Fruit fly (Drosophila melanogaster) whole organism, embryonic: ENCODE measurements around the gene CG14966.

Source experiments
- CG10321 ChIP-seq: fragments of 200-800 bp; sonication (Bioruptor generic); IDR thresholded peaks from 2 replicates; pipeline ENCODE4 v1.3.6; 2022; ENCODE audit warnings: missing biosample characterization, missing genetic modification characterization
- CG12219 ChIP-seq: fragments of 200-800 bp; sonication (Bioruptor generic); optimal IDR thresholded peaks from 3 replicates; lab custom pipeline; 2018; ENCODE audit warnings: missing biosample characterization, mild to moderate bottlenecking, missing genetic modification characterization
- CG13287 ChIP-seq: fragments of 200-800 bp; sonication (Bioruptor generic); IDR thresholded peaks from 2 replicates; pipeline ENCODE4 v1.3.6; 2022; ENCODE audit warnings: missing biosample characterization, missing genetic modification characterization; ENCODE audit not compliant: partially characterized antibody
- CG14710 ChIP-seq: fragments of 200-800 bp; sonication (Bioruptor generic); optimal IDR thresholded peaks from 3 replicates; lab custom pipeline; 2019; ENCODE audit warnings: missing biosample characterization, mild to moderate bottlenecking, missing genetic modification characterization, moderate library complexity
- CG15011 ChIP-seq: fragments of 200-800 bp; sonication (Bioruptor generic); optimal IDR thresholded peaks from 3 replicates; lab custom pipeline; 2018; ENCODE audit warnings: missing biosample characterization, mild to moderate bottlenecking, missing genetic modification characterization
- CG15479 ChIP-seq: fragments of 200-800 bp; sonication (Bioruptor generic); optimal IDR thresholded peaks from 3 replicates; lab custom pipeline; 2019; ENCODE audit warnings: missing biosample characterization, mild to moderate bottlenecking, missing genetic modification characterization, moderate library complexity
- CG2116 ChIP-seq: fragments of 200-800 bp; sonication (Bioruptor generic); optimal IDR thresholded peaks from 3 replicates; lab custom pipeline; 2018; ENCODE audit warnings: missing biosample characterization, mild to moderate bottlenecking, missing genetic modification characterization
- CG30431 ChIP-seq: fragments of 200-800 bp; sonication (Bioruptor generic); optimal IDR thresholded peaks from 2 replicates; lab custom pipeline; 2017; ENCODE audit warnings: missing biosample characterization, missing genetic modification characterization
- CG3065 ChIP-seq: fragments of 200-800 bp; sonication (Bioruptor generic); optimal IDR thresholded peaks from 2 replicates; lab custom pipeline; 2016; ENCODE audit warnings: missing biosample characterization, missing genetic modification characterization
- CG31388 ChIP-seq: fragments of 200-800 bp; sonication (Bioruptor generic); optimal IDR thresholded peaks from 2 replicates; lab custom pipeline; 2016; ENCODE audit warnings: missing biosample characterization, missing genetic modification characterization
- CG34376 ChIP-seq: fragments of 200-800 bp; sonication (Bioruptor generic); optimal IDR thresholded peaks from 2 replicates; lab custom pipeline; 2018; ENCODE audit warnings: missing biosample characterization, mild to moderate bottlenecking, missing genetic modification characterization
- CG3995 ChIP-seq: fragments of 200-800 bp; sonication (Bioruptor generic); optimal IDR thresholded peaks from 3 replicates; lab custom pipeline; 2016; ENCODE audit warnings: missing biosample characterization, missing genetic modification characterization
- CG4328 ChIP-seq: fragments of 200-800 bp; sonication (Bioruptor generic); optimal IDR thresholded peaks from 3 replicates; lab custom pipeline; 2017; ENCODE audit warnings: missing biosample characterization, missing genetic modification reagents, missing genetic modification characterization
- CG4617 ChIP-seq: fragments of 200-800 bp; sonication (Bioruptor generic); optimal IDR thresholded peaks from 3 replicates; lab custom pipeline; 2016; ENCODE audit warnings: missing biosample characterization, missing genetic modification characterization, borderline replicate concordance
- CG4854 ChIP-seq: fragments of 200-800 bp; sonication (Bioruptor generic); optimal IDR thresholded peaks from 2 replicates; lab custom pipeline; 2016; ENCODE audit warnings: missing biosample characterization, missing genetic modification characterization, inconsistent platforms
- CG5245 ChIP-seq: fragments of 200-800 bp; sonication (Bioruptor generic); optimal IDR thresholded peaks from 3 replicates; lab custom pipeline; 2016; ENCODE audit warnings: missing biosample characterization, missing genetic modification characterization
- CG9797 ChIP-seq: fragments of 200-800 bp; sonication (Bioruptor generic); optimal IDR thresholded peaks from 3 replicates; lab custom pipeline; 2018; ENCODE audit warnings: missing biosample characterization, mild to moderate bottlenecking, missing genetic modification characterization
- Hey ChIP-seq: fragments of 200-800 bp; sonication (Bioruptor generic); optimal IDR thresholded peaks from 3 replicates; lab custom pipeline; 2018; ENCODE audit warnings: missing biosample characterization, mild to moderate bottlenecking, missing genetic modification characterization
- MESR4 ChIP-seq: fragments of 200-800 bp; sonication (Bioruptor generic); optimal IDR thresholded peaks from 2 replicates; lab custom pipeline; 2018; ENCODE audit warnings: missing biosample characterization, mild to moderate bottlenecking, missing genetic modification characterization, moderate library complexity
- Max ChIP-seq: fragments of 200-800 bp; sonication (Bioruptor generic); optimal IDR thresholded peaks from 2 replicates; lab custom pipeline; 2016; ENCODE audit warnings: missing biosample characterization, mild to moderate bottlenecking, missing genetic modification characterization
- Nf-YA ChIP-seq: fragments of 200-800 bp; sonication (Bioruptor generic); IDR thresholded peaks from 2 replicates; pipeline ENCODE4 v1.3.6; 2022; ENCODE audit warnings: missing biosample characterization, missing genetic modification characterization
- Optix ChIP-seq: fragments of 200-800 bp; sonication (Bioruptor generic); IDR thresholded peaks from 3 replicates; pipeline ENCODE4 v1.3.6; 2022; ENCODE audit warnings: missing biosample characterization, missing genetic modification characterization
- Rfx ChIP-seq: fragments of 200-800 bp; sonication (Bioruptor generic); IDR thresholded peaks from 2 replicates; pipeline ENCODE4 v1.3.6; 2022; ENCODE audit warnings: missing biosample characterization, missing genetic modification characterization
- Tbp ChIP-seq: fragments of >200 bp; optimal IDR thresholded peaks from 2 replicates; lab custom pipeline; 2018; ENCODE audit warnings: missing biosample characterization, missing genetic modification characterization
- YL-1 ChIP-seq: fragments of 200-800 bp; sonication (Bioruptor generic); optimal IDR thresholded peaks from 3 replicates; lab custom pipeline; 2017; ENCODE audit warnings: missing biosample characterization, mild to moderate bottlenecking, missing genetic modification characterization
- cg ChIP-seq: fragments of 200-800 bp; sonication (Bioruptor generic); optimal IDR thresholded peaks from 3 replicates; lab custom pipeline; 2019; ENCODE audit warnings: missing biosample characterization, mild to moderate bottlenecking, missing genetic modification characterization, moderate library complexity
- chm ChIP-seq: fragments of 200-800 bp; sonication (Bioruptor generic); IDR thresholded peaks from 2 replicates; pipeline ENCODE4 v1.3.6; 2022; ENCODE audit warnings: missing biosample characterization, missing genetic modification characterization
- croc ChIP-seq: fragments of 200-800 bp; sonication (Bioruptor generic); conservative IDR thresholded peaks from 3 replicates; pipeline ENCODE4 v1.3.6; 2022; ENCODE audit warnings: missing biosample characterization, missing genetic modification characterization
- crol ChIP-seq: fragments of 200-800 bp; sonication (Bioruptor generic); IDR thresholded peaks from 2 replicates; pipeline ENCODE4 v1.3.6; 2022; ENCODE audit warnings: missing biosample characterization, missing genetic modification characterization
- ftz-f1 ChIP-seq: fragments of 200-800 bp; sonication (Bioruptor generic); optimal IDR thresholded peaks from 2 replicates; lab custom pipeline; 2016; ENCODE audit warnings: missing biosample characterization, missing genetic modification characterization
- grn ChIP-seq: fragments of 200-800 bp; sonication (Bioruptor generic); optimal IDR thresholded peaks from 3 replicates; lab custom pipeline; 2017; ENCODE audit warnings: missing biosample characterization, missing genetic modification characterization
- gsb-n ChIP-seq: fragments of 200-800 bp; sonication (Bioruptor generic); optimal IDR thresholded peaks from 3 replicates; lab custom pipeline; 2018; ENCODE audit warnings: missing biosample characterization, mild to moderate bottlenecking, missing genetic modification characterization
- her ChIP-seq: fragments of 200-800 bp; sonication (Bioruptor generic); optimal IDR thresholded peaks from 2 replicates; lab custom pipeline; 2016; ENCODE audit warnings: missing biosample characterization, missing genetic modification characterization
- jigr1 ChIP-seq: fragments of 200-800 bp; sonication (Bioruptor generic); IDR thresholded peaks from 3 replicates; pipeline ENCODE4 v1.3.6; 2022; ENCODE audit warnings: missing biosample characterization, missing genetic modification characterization
- kah ChIP-seq: fragments of 200-800 bp; sonication (Bioruptor generic); optimal IDR thresholded peaks from 2 replicates; lab custom pipeline; 2018; ENCODE audit warnings: missing biosample characterization, mild to moderate bottlenecking, missing genetic modification characterization
- rib ChIP-seq: fragments of 200-800 bp; sonication (Bioruptor generic); IDR thresholded peaks from 2 replicates; pipeline ENCODE4 v1.3.6; 2022; ENCODE audit warnings: missing biosample characterization, missing genetic modification characterization
- sr ChIP-seq: fragments of 200-800 bp; sonication (Bioruptor generic); IDR thresholded peaks from 3 replicates; pipeline ENCODE4 v1.3.6; 2022; ENCODE audit warnings: missing biosample characterization, missing genetic modification characterization
- stwl ChIP-seq: fragments of 200-800 bp; sonication (Bioruptor generic); optimal IDR thresholded peaks from 3 replicates; lab custom pipeline; 2018; ENCODE audit warnings: missing biosample characterization, mild to moderate bottlenecking, missing genetic modification characterization, moderate library complexity
- twi ChIP-seq: fragments of 200-800 bp; optimal IDR thresholded peaks from 2 replicates; lab custom pipeline; 2019; ENCODE audit warnings: missing biosample characterization, mild to moderate bottlenecking, missing genetic modification characterization, moderate library complexity
- unc-4 ChIP-seq: fragments of 200-800 bp; sonication (Bioruptor generic); IDR thresholded peaks from 2 replicates; pipeline ENCODE4 v1.3.6; 2022; ENCODE audit warnings: missing biosample characterization, missing genetic modification characterization; ENCODE audit not compliant: partially characterized antibody
- vfl ChIP-seq: fragments of 200-800 bp; sonication (Bioruptor generic); optimal IDR thresholded peaks from 2 replicates; lab custom pipeline; 2016; ENCODE audit warnings: missing biosample characterization, missing genetic modification characterization

The CG14966 gene

dm6 chr3L:3169107-3169506 lies 28.3 kb downstream of the CG14966 start, which contains the start of the genes CG32278 and CG32281 (continued):
- TF ChIP-seq CG31388 (GFP tag; lab: Kevin White, UChicago) (no peak), YL-1 (GFP tag; lab: Kevin White, UChicago) (peak; percentile 40), Tbp (GFP tag; lab: Kevin White, UChicago) (no peak), CG4854 (GFP tag; lab: Kevin White, UChicago) (no peak), gsb-n (no peak), chm (GFP tag; lab: Robert Waterston, UW) (no peak), CG2116 (GFP tag; lab: Kevin White, UChicago) (no peak), CG3995 (GFP tag; lab: Kevin White, UChicago) (peak; percentile 67), unc-4 (no peak), grn (no peak), CG10321 (GFP tag; lab: Robert Waterston, UW) (no peak), stwl (tag; lab: Kevin White, UChicago) (peak; percentile 41), CG5245 (GFP tag; lab: Kevin White, UChicago) (no peak), MESR4 (peak; percentile 47), CG4328 (GFP tag; lab: Kevin White, UChicago) (no peak), jigr1 (GFP tag; lab: Robert Waterston, UW) (no peak), CG9797 (GFP tag; lab: Kevin White, UChicago) (peak; percentile 52), vfl (GFP tag; lab: Kevin White, UChicago) (no peak), CG4617 (GFP tag; lab: Kevin White, UChicago) (peak; percentile 28), Max (GFP tag; lab: Kevin White, UChicago) (peak; percentile 9), CG15011 (GFP tag; lab: Kevin White, UChicago) (no peak), CG34376 (GFP tag; lab: Kevin White, UChicago) (no peak), Hey (tag; lab: Kevin White, UChicago) (no peak), Optix (GFP tag; lab: Robert Waterston, UW) (no peak), Nf-YA (GFP tag; lab: Robert Waterston, UW) (no peak), croc (GFP tag; lab: Robert Waterston, UW) (no peak), CG14710 (tag; lab: Kevin White, UChicago) (peak; percentile 18)

- no peak for TF ChIP-seq Hey (tag; lab: Kevin White, UChicago)
- TF ChIP-seq her (GFP tag; lab: Kevin White, UChicago) = no peak
- TF ChIP-seq CG15479 = peak; percentile 4
- peak; percentile 28; the same call in 1 of the 2 replicates for TF ChIP-seq Rfx
- TF ChIP-seq, all 482 proteins: peak for 2
Measured at dm6 chr3L:3166200-3166695, 31.2 kb downstream of the CG14966 start, which contains the start of gene Asciz. Gene Asciz, minus strand, starts transcription at chr3L:3166250.

- TF ChIP-seq CG3065 = peak; percentile 85
- peak; percentile 56 for TF ChIP-seq twi (tag; lab: Kevin White, UChicago)
- TF ChIP-seq CG4854 (GFP tag; lab: Kevin White, UChicago) = no peak
- TF ChIP-seq CG12219 (GFP tag; lab: Kevin White, UChicago) = no peak
- peak; percentile 66 for TF ChIP-seq crol (GFP tag; lab: Robert Waterston, UW)
- TF ChIP-seq CG34376 (GFP tag; lab: Kevin White, UChicago) = peak; percentile 26
- 0 out of 3 replicates have a peak, but pooled peaks have one; percentile 29 for TF ChIP-seq sr
- TF ChIP-seq kah = peak; percentile 61
- no peak for TF ChIP-seq CG30431 (GFP tag; lab: Kevin White, UChicago)
- TF ChIP-seq CG13287 (GFP tag; lab: Robert Waterston, UW) = no peak
- peak; percentile 52 for TF ChIP-seq ftz-f1 (GFP tag; lab: Kevin White, UChicago)
- 0 out of 2 replicates have a peak, but pooled peaks have one; percentile 9 for TF ChIP-seq rib
- TF ChIP-seq cg (GFP tag; lab: Kevin White, UChicago) = peak; percentile 54
- TF ChIP-seq, all 482 proteins: peak for 9
Measured at dm6 chr3L:3165399-3165798, 32.0 kb downstream of the CG14966 start.
